Fruit fly (Drosophila melanogaster) S2 (cell line): ENCODE measurements around the gene CG11655.

Experiments used
- CG8478 ChIP-seq: fragments of >200 bp; optimal IDR thresholded peaks from 2 replicates; lab custom pipeline; 2018
- CTCF ChIP-seq, 2 experiments: fragments of >200 bp; optimal IDR thresholded peaks; 2 replicates each; lab custom pipeline; 2018

DNA sequence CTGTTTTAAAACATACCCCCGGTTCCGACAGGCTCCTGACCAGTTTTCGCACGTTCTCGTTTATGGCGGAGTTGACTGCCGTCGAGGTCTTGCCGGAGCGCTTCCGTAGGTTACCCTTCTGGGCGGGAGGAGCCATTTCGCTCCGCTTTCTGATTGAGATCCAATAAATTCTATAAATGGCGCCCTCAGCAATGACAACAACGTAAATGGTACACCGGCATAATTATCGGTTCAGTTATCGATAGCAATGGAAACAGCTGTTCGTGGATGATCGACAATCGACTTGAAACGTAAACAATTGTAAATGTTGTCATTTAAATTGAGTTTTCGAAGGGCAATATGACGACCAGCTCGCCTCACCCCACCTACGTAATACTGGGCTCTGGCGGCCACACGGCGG, 18.6 kb downstream of the CG11655 start, which contains the start of the genes Grip128 and Alg14:
- TF ChIP-seq CTCF (optimal IDR thresholded peaks at IDR 0.05; lab: Kevin White, UChicago) (no peak), CG8478 (lab: Kevin White, UChicago) (no peak)
